Fruit fly (Drosophila melanogaster): ENCODE data around the gene CG10631.

Gene CG10631

dm6 chr2L:19795320-19796110 lies 38.8 kb upstream of the CG10631 start (continued):
- TF ChIP-seq disco-r (GFP tag; optimal IDR thresholded peaks at IDR 0.05) (peak; percentile 61), CG10462 (GFP tag; optimal IDR thresholded peaks at IDR 0.05) (no peak), CG12155 (GFP tag; optimal IDR thresholded peaks at IDR 0.05) (peak; percentile 33), CG4404 (GFP tag; IDR thresholded peaks at IDR 0.05) (0 out of 2 replicates have a peak, but pooled peaks have one; percentile 17), CG12391 (tag; optimal IDR thresholded peaks at IDR 0.05) (peak; percentile 77), CG11723 (GFP tag; optimal IDR thresholded peaks at IDR 0.05) (peak; percentile 24), Hr3 (GFP tag; optimal IDR thresholded peaks at IDR 0.05) (peak; percentile 50), CG7928 (GFP tag; optimal IDR thresholded peaks at IDR 0.05) (no peak), Dll (GFP tag; IDR thresholded peaks at IDR 0.05; ENCODE audit: partially characterized antibody) (peak; percentile 80), pnt (GFP tag; optimal IDR thresholded peaks at IDR 0.05) (peak; percentile 47), CG10209 (GFP tag; optimal IDR thresholded peaks at IDR 0.05) (no peak), nmo (GFP tag; optimal IDR thresholded peaks at IDR 0.05) (peak; percentile 64), vnd (GFP tag; IDR thresholded peaks at IDR 0.05; ENCODE audit: partially characterized antibody) (peak; percentile 75), NFAT (GFP tag; IDR thresholded peaks at IDR 0.05) (peak; percentile 66), CG5245 (GFP tag; optimal IDR thresholded peaks at IDR 0.05) (no peak), Atf6 (GFP tag; IDR thresholded peaks at IDR 0.05) (no peak), Drgx (GFP tag; IDR thresholded peaks at IDR 0.05) (no peak), Adf1 (GFP tag; IDR thresholded peaks at IDR 0.05) (no peak), ssp (GFP tag; IDR thresholded peaks at IDR 0.05) (no peak), PHDP (tag; optimal IDR thresholded peaks at IDR 0.05) (peak; percentile 40), BEAF-32 (GFP tag; optimal IDR thresholded peaks at IDR 0.05) (peak; percentile 88), NK7.1 (GFP tag; optimal IDR thresholded peaks at IDR 0.05) (no peak), CG18476 (GFP tag; optimal IDR thresholded peaks at IDR 0.05) (peak; percentile 52), CG9215 (GFP tag; IDR thresholded peaks at IDR 0.05) (peak; percentile 18; the same call in 1 of the 2 replicates), nerfin-2 (GFP tag; IDR thresholded peaks at IDR 0.05; ENCODE audit: partially characterized antibody) (0 out of 2 replicates have a peak, but pooled peaks have one; percentile 8), CG3726 (GFP tag; IDR thresholded peaks at IDR 0.05) (no peak), knrl (GFP tag; IDR thresholded peaks at IDR 0.05; ENCODE audit: partially characterized antibody) (peak; percentile 83), crol (GFP tag; IDR thresholded peaks at IDR 0.05) (peak; percentile 95), Hr78 (GFP tag; optimal IDR thresholded peaks at IDR 0.05) (no peak), Doc2 (GFP tag; IDR thresholded peaks at IDR 0.05) (no peak), CG15601 (tag; optimal IDR thresholded peaks at IDR 0.05) (peak; percentile 30), CG1529 (GFP tag; optimal IDR thresholded peaks at IDR 0.05) (no peak), tio (GFP tag; optimal IDR thresholded peaks at IDR 0.05) (peak; percentile 7), Vsx1 (GFP tag; optimal IDR thresholded peaks at IDR 0.05) (no peak), CG43689 (GFP tag; IDR thresholded peaks at IDR 0.05) (no peak), CG17359 (tag; optimal IDR thresholded peaks at IDR 0.05) (peak; percentile 46), chn (GFP tag; optimal IDR thresholded peaks at IDR 0.05) (peak; percentile 2), al (GFP tag; IDR thresholded peaks at IDR 0.05) (0 out of 2 replicates have a peak, but pooled peaks have one; percentile 32), Ets97D (GFP tag; optimal IDR thresholded peaks at IDR 0.05) (peak; percentile 95), CG17802 (tag; optimal IDR thresholded peaks at IDR 0.05) (no peak), danr (GFP tag; IDR thresholded peaks at IDR 0.05) (no peak), Dref (GFP tag; IDR thresholded peaks at IDR 0.05) (peak; percentile 33; the same call in 1 of the 2 replicates), CG11560 (tag; IDR thresholded peaks at IDR 0.05) (no peak), ATbp (GFP tag; optimal IDR thresholded peaks at IDR 0.05) (no peak), CG2120 (GFP tag; optimal IDR thresholded peaks at IDR 0.05) (peak; percentile 79), Abd-B (GFP tag; optimal IDR thresholded peaks at IDR 0.05) (peak; percentile 40), so (GFP tag; IDR thresholded peaks at IDR 0.05) (no peak), TFAM (GFP tag; optimal IDR thresholded peaks at IDR 0.05) (no peak), CG1832 (GFP tag; optimal IDR thresholded peaks at IDR 0.05) (no peak)
